1 fruit fly cellular context compared by ENCODE assay signal in the genomic region with DNA sequence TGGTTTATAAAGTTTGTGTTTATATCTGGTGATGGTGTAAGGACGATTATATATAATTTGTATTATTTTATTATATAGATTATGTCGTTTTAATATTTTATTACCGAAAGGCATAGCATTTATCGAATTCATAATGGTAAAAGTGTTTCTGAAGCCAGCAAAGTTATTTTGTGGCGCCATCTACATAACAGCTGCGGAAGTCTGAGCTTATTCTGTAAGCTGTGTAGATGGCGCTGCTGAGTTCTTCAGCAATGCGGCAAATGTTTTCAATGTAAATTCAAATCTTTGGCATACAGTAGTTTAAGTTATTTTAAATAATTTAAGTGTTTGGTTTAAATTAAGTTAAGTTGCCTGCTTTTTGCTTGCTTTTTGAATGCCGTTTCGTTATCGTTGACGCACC.
TF ChIP-seq lines count a peak whose summit lies in the region.

No protein-coding gene starts in this region.

TF ChIP-seq in whole organism, embryonic, 481 proteins besides CTCF, POLR2A, EP300 and RAD21 (continued from another document and continues in another):
- no peak for TF ChIP-seq CG3995 (GFP tag; optimal IDR thresholded peaks at IDR 0.05; lab: Kevin White, UChicago)
- TF ChIP-seq cg (GFP tag; optimal IDR thresholded peaks at IDR 0.05; lab: Kevin White, UChicago), result no peak
- TF ChIP-seq CG33557 (GFP tag; optimal IDR thresholded peaks at IDR 0.05; lab: Kevin White, UChicago), result no peak
- TF ChIP-seq lilli (GFP tag; optimal IDR thresholded peaks at IDR 0.05; lab: Kevin White, UChicago), result no peak
- no peak for TF ChIP-seq fd102C (GFP tag; optimal IDR thresholded peaks at IDR 0.05; lab: Kevin White, UChicago)
- no peak for TF ChIP-seq Nf-YB (GFP tag; optimal IDR thresholded peaks at IDR 0.05; lab: Kevin White, UChicago)
- TF ChIP-seq D19A (tag; optimal IDR thresholded peaks at IDR 0.05; lab: Kevin White, UChicago), result no peak
- TF ChIP-seq Asciz (GFP tag; optimal IDR thresholded peaks at IDR 0.05; lab: Kevin White, UChicago), result no peak
- peak; percentile 58; the same call in 1 of the 2 replicates for TF ChIP-seq lmd (GFP tag; IDR thresholded peaks at IDR 0.05; lab: Robert Waterston, UW)
- TF ChIP-seq CG10565 (GFP tag; optimal IDR thresholded peaks at IDR 0.05; lab: Kevin White, UChicago), result no peak
- no peak for TF ChIP-seq CG17186 (GFP tag; optimal IDR thresholded peaks at IDR 0.05; lab: Kevin White, UChicago)
- no peak for TF ChIP-seq Sox100B (GFP tag; optimal IDR thresholded peaks at IDR 0.05; lab: Kevin White, UChicago)
- no peak for TF ChIP-seq NK7.1 (GFP tag; optimal IDR thresholded peaks at IDR 0.05; lab: Kevin White, UChicago)
- TF ChIP-seq gro (GFP tag; optimal IDR thresholded peaks at IDR 0.05; lab: Kevin White, UChicago), result no peak
- no peak for TF ChIP-seq Fer2 (tag; optimal IDR thresholded peaks at IDR 0.05; lab: Kevin White, UChicago)
- no peak for TF ChIP-seq kah (GFP tag; optimal IDR thresholded peaks at IDR 0.05; lab: Kevin White, UChicago)
- TF ChIP-seq Xbp1 (GFP tag; optimal IDR thresholded peaks at IDR 0.05; lab: Kevin White, UChicago), result peak; percentile 31
- TF ChIP-seq CG10321 (GFP tag; IDR thresholded peaks at IDR 0.05; lab: Robert Waterston, UW), result no peak
- TF ChIP-seq ATbp (GFP tag; optimal IDR thresholded peaks at IDR 0.05; lab: Kevin White, UChicago), result no peak
- 0 out of 2 replicates have a peak, but pooled peaks have one; percentile 12 for TF ChIP-seq dati (GFP tag; IDR thresholded peaks at IDR 0.05; lab: Robert Waterston, UW)
- no peak for TF ChIP-seq Ssrp (tag; optimal IDR thresholded peaks at IDR 0.05; lab: Kevin White, UChicago)
- no peak for TF ChIP-seq Abd-B (GFP tag; optimal IDR thresholded peaks at IDR 0.05; lab: Kevin White, UChicago)
- TF ChIP-seq pita (GFP tag; optimal IDR thresholded peaks at IDR 0.05; lab: Kevin White, UChicago), result no peak
- no peak for TF ChIP-seq cas (GFP tag; IDR thresholded peaks at IDR 0.05; lab: Robert Waterston, UW)
- TF ChIP-seq CG12155 (GFP tag; optimal IDR thresholded peaks at IDR 0.05; lab: Kevin White, UChicago), result no peak
- no peak for TF ChIP-seq HLHmδ (GFP tag; optimal IDR thresholded peaks at IDR 0.05; lab: Kevin White, UChicago)
- TF ChIP-seq CG2202 (tag; optimal IDR thresholded peaks at IDR 0.05; lab: Kevin White, UChicago), result no peak
- no peak for TF ChIP-seq gfzf (GFP tag; optimal IDR thresholded peaks at IDR 0.05; lab: Kevin White, UChicago)
- TF ChIP-seq CG9609 (GFP tag; optimal IDR thresholded peaks at IDR 0.05; lab: Kevin White, UChicago), result no peak
- TF ChIP-seq HLH4C (GFP tag; IDR thresholded peaks at IDR 0.05; lab: Robert Waterston, UW; ENCODE audit: partially characterized antibody), result no peak
- no peak for TF ChIP-seq pho (GFP tag; optimal IDR thresholded peaks at IDR 0.05; lab: Kevin White, UChicago)
- TF ChIP-seq Oaz (GFP tag; IDR thresholded peaks at IDR 0.05; lab: Robert Waterston, UW), result peak; percentile 36; the same call in 1 of the 2 replicates
- no peak for TF ChIP-seq ems (GFP tag; optimal IDR thresholded peaks at IDR 0.05; lab: Kevin White, UChicago)
- no peak for TF ChIP-seq az2 (GFP tag; optimal IDR thresholded peaks at IDR 0.05; lab: Kevin White, UChicago)
- no peak for TF ChIP-seq CG1529 (GFP tag; optimal IDR thresholded peaks at IDR 0.05; lab: Kevin White, UChicago)
- TF ChIP-seq row (GFP tag; IDR thresholded peaks at IDR 0.05; lab: Robert Waterston, UW), result no peak
- TF ChIP-seq fru (optimal IDR thresholded peaks at IDR 0.05; lab: Kevin White, UChicago), result no peak
- TF ChIP-seq sr (GFP tag; IDR thresholded peaks at IDR 0.05; lab: Robert Waterston, UW), result 0 out of 3 replicates have a peak, but pooled peaks have one; percentile 21
- no peak for TF ChIP-seq CG31388 (GFP tag; optimal IDR thresholded peaks at IDR 0.05; lab: Kevin White, UChicago)
- TF ChIP-seq CG8924 (tag; optimal IDR thresholded peaks at IDR 0.05; lab: Kevin White, UChicago), result no peak
- TF ChIP-seq usp (GFP tag; optimal IDR thresholded peaks at IDR 0.05; lab: Kevin White, UChicago), result no peak
- TF ChIP-seq CG31365 (tag; optimal IDR thresholded peaks at IDR 0.05; lab: Kevin White, UChicago), result no peak
- no peak for TF ChIP-seq eve (GFP tag; optimal IDR thresholded peaks at IDR 0.05; lab: Kevin White, UChicago)
- no peak; the same call in 1 of the 2 replicates for TF ChIP-seq Ada2b (GFP tag; IDR thresholded peaks at IDR 0.05; lab: Robert Waterston, UW)
- no peak for TF ChIP-seq CG10267 (tag; optimal IDR thresholded peaks at IDR 0.05; lab: Kevin White, UChicago)
- TF ChIP-seq bbx (GFP tag; IDR thresholded peaks at IDR 0.05; lab: Robert Waterston, UW; ENCODE audit: partially characterized antibody), result no peak
- peak; percentile 35 for TF ChIP-seq CG10654 (GFP tag; optimal IDR thresholded peaks at IDR 0.05; lab: Kevin White, UChicago)
- no peak for TF ChIP-seq CG30431 (GFP tag; optimal IDR thresholded peaks at IDR 0.05; lab: Kevin White, UChicago)
- no peak for TF ChIP-seq z (GFP tag; IDR thresholded peaks at IDR 0.05; lab: Robert Waterston, UW)
- TF ChIP-seq sens (GFP tag; lab: Kevin White, UChicago), result no peak
- TF ChIP-seq hth (optimal IDR thresholded peaks at IDR 0.05; lab: Kevin White, UChicago), result no peak
- no peak for TF ChIP-seq CG9817 (tag; optimal IDR thresholded peaks at IDR 0.05; lab: Kevin White, UChicago)
- no peak for TF ChIP-seq Camta (GFP tag; optimal IDR thresholded peaks at IDR 0.05; lab: Kevin White, UChicago)
- TF ChIP-seq CG18262 (tag; optimal IDR thresholded peaks at IDR 0.05; lab: Kevin White, UChicago), result peak; percentile 29
- no peak for TF ChIP-seq vfl (GFP tag; optimal IDR thresholded peaks at IDR 0.05; lab: Kevin White, UChicago)
- no peak for TF ChIP-seq CG34422 (GFP tag; IDR thresholded peaks at IDR 0.05; lab: Robert Waterston, UW)
- no peak for TF ChIP-seq Deaf1 (tag; optimal IDR thresholded peaks at IDR 0.05; lab: Kevin White, UChicago)
- TF ChIP-seq CG6254 (GFP tag; optimal IDR thresholded peaks at IDR 0.05; lab: Kevin White, UChicago), result no peak
- no peak for TF ChIP-seq chm (GFP tag; IDR thresholded peaks at IDR 0.05; lab: Robert Waterston, UW)
- no peak for TF ChIP-seq gce (GFP tag; IDR thresholded peaks at IDR 0.05; lab: Robert Waterston, UW)
- TF ChIP-seq CG11093 (GFP tag; IDR thresholded peaks at IDR 0.05; lab: Robert Waterston, UW), result no peak
- no peak for TF ChIP-seq crol (GFP tag; IDR thresholded peaks at IDR 0.05; lab: Robert Waterston, UW)
- no peak for TF ChIP-seq CG17912 (GFP tag; optimal IDR thresholded peaks at IDR 0.05; lab: Kevin White, UChicago)
- TF ChIP-seq CrebB (tag; optimal IDR thresholded peaks at IDR 0.05; lab: Kevin White, UChicago), result no peak
- no peak for TF ChIP-seq grn (GFP tag; optimal IDR thresholded peaks at IDR 0.05; lab: Kevin White, UChicago)
- no peak for TF ChIP-seq salm (tag; optimal IDR thresholded peaks at IDR 0.05; lab: Kevin White, UChicago)
- no peak for TF ChIP-seq Optix (GFP tag; IDR thresholded peaks at IDR 0.05; lab: Robert Waterston, UW)
- TF ChIP-seq CG12236 (GFP tag; optimal IDR thresholded peaks at IDR 0.05; lab: Kevin White, UChicago), result no peak
- TF ChIP-seq sob (GFP tag; IDR thresholded peaks at IDR 0.05; lab: Robert Waterston, UW), result peak; percentile 53; the same call in 1 of the 2 replicates
- TF ChIP-seq nau (GFP tag; optimal IDR thresholded peaks at IDR 0.05; lab: Kevin White, UChicago), result no peak
- no peak for TF ChIP-seq CG8359 (GFP tag; optimal IDR thresholded peaks at IDR 0.05; lab: Kevin White, UChicago; ENCODE audit: borderline replicate concordance)
- no peak for TF ChIP-seq crc (GFP tag; optimal IDR thresholded peaks at IDR 0.05; lab: Kevin White, UChicago)
- TF ChIP-seq CG15696 (tag; optimal IDR thresholded peaks at IDR 0.05; lab: Kevin White, UChicago), result peak; percentile 18
- TF ChIP-seq CG31441 (GFP tag; IDR thresholded peaks at IDR 0.05; lab: Robert Waterston, UW), result 0 out of 2 replicates have a peak, but pooled peaks have one; percentile 9
- TF ChIP-seq HLH3B (GFP tag; IDR thresholded peaks at IDR 0.05; lab: Robert Waterston, UW), result no peak
- TF ChIP-seq fd3F (GFP tag; optimal IDR thresholded peaks at IDR 0.05; lab: Kevin White, UChicago), result no peak
- no peak for TF ChIP-seq CG5180 (GFP tag; optimal IDR thresholded peaks at IDR 0.05; lab: Kevin White, UChicago)
- TF ChIP-seq gem (tag; optimal IDR thresholded peaks at IDR 0.05; lab: Kevin White, UChicago), result no peak
- TF ChIP-seq Atf-2 (GFP tag; optimal IDR thresholded peaks at IDR 0.05; lab: Kevin White, UChicago), result no peak
- TF ChIP-seq CG12299 (tag; optimal IDR thresholded peaks at IDR 0.05; lab: Kevin White, UChicago), result no peak
- no peak for TF ChIP-seq dmrt11E (tag; optimal IDR thresholded peaks at IDR 0.05; lab: Kevin White, UChicago)
- no peak for TF ChIP-seq nerfin-1 (tag; optimal IDR thresholded peaks at IDR 0.05; lab: Kevin White, UChicago)
- no peak for TF ChIP-seq CoRest (tag; optimal IDR thresholded peaks at IDR 0.05; lab: Kevin White, UChicago)
- TF ChIP-seq CG30403 (GFP tag; optimal IDR thresholded peaks at IDR 0.05; lab: Kevin White, UChicago), result no peak
- no peak for TF ChIP-seq BEAF-32 (GFP tag; optimal IDR thresholded peaks at IDR 0.05; lab: Kevin White, UChicago)
- TF ChIP-seq h (optimal IDR thresholded peaks at IDR 0.05; lab: Kevin White, UChicago), result no peak
- TF ChIP-seq CG10979 (tag; optimal IDR thresholded peaks at IDR 0.05; lab: Kevin White, UChicago), result peak; percentile 36
- TF ChIP-seq CG8290 (GFP tag; optimal IDR thresholded peaks at IDR 0.05; lab: Kevin White, UChicago), result no peak
- no peak for TF ChIP-seq CG8290 (tag; optimal IDR thresholded peaks at IDR 0.05; lab: Kevin White, UChicago)
- TF ChIP-seq Mes4 (GFP tag; optimal IDR thresholded peaks at IDR 0.05; lab: Kevin White, UChicago), result no peak
- no peak for TF ChIP-seq Hmx (GFP tag; optimal IDR thresholded peaks at IDR 0.05; lab: Kevin White, UChicago)
- TF ChIP-seq CG1233 (GFP tag; optimal IDR thresholded peaks at IDR 0.05; lab: Kevin White, UChicago), result no peak
- no peak for TF ChIP-seq CG7556 (GFP tag; optimal IDR thresholded peaks at IDR 0.05; lab: Kevin White, UChicago)
- no peak for TF ChIP-seq her (GFP tag; optimal IDR thresholded peaks at IDR 0.05; lab: Kevin White, UChicago)
- TF ChIP-seq CG42726 (GFP tag; IDR thresholded peaks at IDR 0.05; lab: Robert Waterston, UW; ENCODE audit: partially characterized antibody), result peak; percentile 33; the same call in 1 of the 2 replicates
- no peak for TF ChIP-seq bigmax (GFP tag; optimal IDR thresholded peaks at IDR 0.05; lab: Kevin White, UChicago)
- TF ChIP-seq maf-S (GFP tag; optimal IDR thresholded peaks at IDR 0.05; lab: Kevin White, UChicago), result no peak
- TF ChIP-seq vnd (GFP tag; IDR thresholded peaks at IDR 0.05; lab: Robert Waterston, UW; ENCODE audit: partially characterized antibody), result no peak
- no peak for TF ChIP-seq CG10543 (GFP tag; optimal IDR thresholded peaks at IDR 0.05; lab: Kevin White, UChicago)
- no peak for TF ChIP-seq sqz (GFP tag; optimal IDR thresholded peaks at IDR 0.05; lab: Kevin White, UChicago)
- peak; percentile 52 for TF ChIP-seq CG5245 (GFP tag; optimal IDR thresholded peaks at IDR 0.05; lab: Kevin White, UChicago)
- no peak for TF ChIP-seq CG10274 (GFP tag; optimal IDR thresholded peaks at IDR 0.05; lab: Kevin White, UChicago)
- no peak for TF ChIP-seq Myb (GFP tag; optimal IDR thresholded peaks at IDR 0.05; lab: Kevin White, UChicago)
- peak; percentile 74 for TF ChIP-seq stwl (tag; optimal IDR thresholded peaks at IDR 0.05; lab: Kevin White, UChicago)
- no peak for TF ChIP-seq CG4854 (GFP tag; optimal IDR thresholded peaks at IDR 0.05; lab: Kevin White, UChicago)
- no peak for TF ChIP-seq wor (GFP tag; IDR thresholded peaks at IDR 0.05; lab: Robert Waterston, UW)
- no peak for TF ChIP-seq dm (GFP tag; optimal IDR thresholded peaks at IDR 0.05; lab: Kevin White, UChicago)
- TF ChIP-seq en (GFP tag; optimal IDR thresholded peaks at IDR 0.05; lab: Kevin White, UChicago), result no peak
- TF ChIP-seq sug (tag; optimal IDR thresholded peaks at IDR 0.05; lab: Kevin White, UChicago), result no peak
- TF ChIP-seq al (GFP tag; IDR thresholded peaks at IDR 0.05; lab: Robert Waterston, UW), result no peak
- TF ChIP-seq CG15073 (GFP tag; optimal IDR thresholded peaks at IDR 0.05; lab: Kevin White, UChicago), result no peak
- no peak for TF ChIP-seq nom (GFP tag; optimal IDR thresholded peaks at IDR 0.05; lab: Kevin White, UChicago)
- no peak for TF ChIP-seq yki (optimal IDR thresholded peaks at IDR 0.05; lab: Kevin White, UChicago)
- no peak for TF ChIP-seq pzg (GFP tag; optimal IDR thresholded peaks at IDR 0.05; lab: Kevin White, UChicago)
- no peak for TF ChIP-seq C15 (GFP tag; IDR thresholded peaks at IDR 0.05; lab: Robert Waterston, UW)
- no peak for TF ChIP-seq chinmo (GFP tag; IDR thresholded peaks at IDR 0.05; lab: Robert Waterston, UW; ENCODE audit: partially characterized antibody)
- no peak for TF ChIP-seq peb (GFP tag; IDR thresholded peaks at IDR 0.05; lab: Robert Waterston, UW)
- no peak for TF ChIP-seq CG2875 (GFP tag; optimal IDR thresholded peaks at IDR 0.05; lab: Kevin White, UChicago)
- no peak for TF ChIP-seq Vsx1 (GFP tag; optimal IDR thresholded peaks at IDR 0.05; lab: Kevin White, UChicago)
- TF ChIP-seq ash1 (GFP tag; optimal IDR thresholded peaks at IDR 0.05; lab: Kevin White, UChicago), result no peak
- TF ChIP-seq Bteb2 (GFP tag; optimal IDR thresholded peaks at IDR 0.05; lab: Kevin White, UChicago), result no peak
- TF ChIP-seq CG8089 (GFP tag; optimal IDR thresholded peaks at IDR 0.05; lab: Kevin White, UChicago), result no peak
- TF ChIP-seq Dp (GFP tag; optimal IDR thresholded peaks at IDR 0.05; lab: Kevin White, UChicago), result peak; percentile 26
- no peak for TF ChIP-seq Kr (GFP tag; optimal IDR thresholded peaks at IDR 0.05; lab: Kevin White, UChicago)
- TF ChIP-seq Fer1 (GFP tag; optimal IDR thresholded peaks at IDR 0.05; lab: Kevin White, UChicago), result no peak
- TF ChIP-seq Adf1 (GFP tag; IDR thresholded peaks at IDR 0.05; lab: Robert Waterston, UW), result no peak
- TF ChIP-seq CG17802 (tag; optimal IDR thresholded peaks at IDR 0.05; lab: Kevin White, UChicago), result peak; percentile 2
- no peak for TF ChIP-seq CG34224 (GFP tag; IDR thresholded peaks at IDR 0.05; lab: Robert Waterston, UW; ENCODE audit: partially characterized antibody)
- TF ChIP-seq Dll (GFP tag; IDR thresholded peaks at IDR 0.05; lab: Robert Waterston, UW; ENCODE audit: partially characterized antibody), result no peak
- TF ChIP-seq CG4282 (GFP tag; optimal IDR thresholded peaks at IDR 0.05; lab: Kevin White, UChicago), result no peak
- TF ChIP-seq CG33213 (GFP tag; optimal IDR thresholded peaks at IDR 0.05; lab: Kevin White, UChicago), result peak; percentile 27
- TF ChIP-seq CG4707 (GFP tag; optimal IDR thresholded peaks at IDR 0.05; lab: Kevin White, UChicago), result no peak
- peak; percentile 11 for TF ChIP-seq Blimp-1 (GFP tag; optimal IDR thresholded peaks at IDR 0.05; lab: Kevin White, UChicago)
